Worm (Caenorhabditis elegans) whole organism, L1 larva: ENCODE results near the gene ZC373.5.

Experiments
- aly-2 ChIP-seq: fragments of 150-350 bp; optimal IDR thresholded peaks from 2 replicates; lab custom pipeline; 2014; ENCODE audit warnings: missing biosample characterization, missing genetic modification characterization
- ets-5 ChIP-seq: fragments of 200-800 bp; sonication (Bioruptor generic); IDR thresholded peaks from 2 replicates; pipeline ENCODE4 v1.3.6; 2022; ENCODE audit warnings: missing genetic modification characterization, missing compliant biosample characterization
- mep-1 ChIP-seq: fragments of 150-350 bp; optimal IDR thresholded peaks from 2 replicates; lab custom pipeline; 2014; ENCODE audit warnings: missing biosample characterization, missing genetic modification characterization
- nhr-12 ChIP-seq: sonication (generic microtip); optimal IDR thresholded peaks from 2 replicates; lab custom pipeline; 2017; ENCODE audit warnings: missing biosample characterization, missing genetic modification characterization
- nhr-77 ChIP-seq: fragments of 150-350 bp; optimal IDR thresholded peaks from 2 replicates; lab custom pipeline; 2014; ENCODE audit warnings: missing biosample characterization, missing genetic modification characterization
- pqm-1 ChIP-seq: sonication (generic microtip); optimal IDR thresholded peaks from 3 replicates; lab custom pipeline; 2017; ENCODE audit warnings: missing biosample characterization, missing genetic modification characterization

ce11 chrX:10068468-10068867 is 5.7 kb downstream of the ZC373.5 start:
- TF ChIP-seq nhr-77 (tag; lab: Kevin White, UChicago) (no peak), mep-1 (tag; lab: Kevin White, UChicago) (no peak), pqm-1 (tag; lab: Kevin White, UChicago) (no peak), nhr-12 (tag; lab: Kevin White, UChicago) (no peak), ets-5 (GFP tag; lab: Robert Waterston, UW) (no peak), aly-2 (tag; lab: Kevin White, UChicago) (no peak)
